Worm (Caenorhabditis elegans) whole organism, dauer: ENCODE results near the gene chil-23.

ENCODE experiments used
- unc-62 ChIP-seq: sonication (generic microtip); optimal IDR thresholded peaks from 2 replicates; lab custom pipeline; 2017; ENCODE audit warnings: missing biosample characterization, missing genetic modification reagents, missing genetic modification characterization

The chil-23 gene

ce11 chrII:9436009-9436408 lies 32.4 kb downstream of the chil-23 start, which contains the start of gene kin-16:
Gene kin-16, minus strand, starts transcription at chrII:9436109.
- TF ChIP-seq unc-62 (GFP tag; lab: Kevin White, UChicago) = no peak

ce11 chrII:9433609-9434008 lies 34.8 kb downstream of the chil-23 start, which contains the start of gene kin-15:
Gene kin-15, minus strand, starts transcription at chrII:9433709.
- no peak for TF ChIP-seq unc-62 (GFP tag; lab: Kevin White, UChicago)

ce11 chrII:9431119-9431518 lies 37.3 kb downstream of the chil-23 start:
- no peak for TF ChIP-seq unc-62 (GFP tag; lab: Kevin White, UChicago)

ce11 chrII:9427644-9428043 lies 40.8 kb downstream of the chil-23 start, which contains the start of gene M176.5:
Gene M176.5, minus strand, starts transcription at chrII:9427744.
- no peak for TF ChIP-seq unc-62 (GFP tag; lab: Kevin White, UChicago)

ce11 chrII:9426076-9426475 lies 42.3 kb downstream of the chil-23 start, which contains the start of gene M176.10:
Gene M176.10, minus strand, starts transcription at chrII:9426176.
- TF ChIP-seq unc-62 (GFP tag; lab: Kevin White, UChicago) = no peak

ce11 chrII:9421969-9422368 lies 46.4 kb downstream of the chil-23 start, which contains the start of gene M176.11:
Gene M176.11, plus strand, starts transcription at chrII:9422269.
- no peak for TF ChIP-seq unc-62 (GFP tag; lab: Kevin White, UChicago)

ce11 chrII:9418843-9419532 lies 49.4 kb downstream of the chil-23 start:
- no peak for TF ChIP-seq unc-62 (GFP tag; lab: Kevin White, UChicago)

ce11 chrII:9418065-9418567 lies 50.3 kb downstream of the chil-23 start, which contains the start of the genes M176.4 and M176.16:
Gene M176.4, plus strand, starts transcription at chrII:9418365.
Gene M176.16, plus strand, starts transcription at chrII:9418517.
- TF ChIP-seq unc-62 (GFP tag; lab: Kevin White, UChicago) = no peak
